Fruit fly (Drosophila melanogaster): ENCODE measurements around the gene CG9837.

The CG9837 gene

DNA sequence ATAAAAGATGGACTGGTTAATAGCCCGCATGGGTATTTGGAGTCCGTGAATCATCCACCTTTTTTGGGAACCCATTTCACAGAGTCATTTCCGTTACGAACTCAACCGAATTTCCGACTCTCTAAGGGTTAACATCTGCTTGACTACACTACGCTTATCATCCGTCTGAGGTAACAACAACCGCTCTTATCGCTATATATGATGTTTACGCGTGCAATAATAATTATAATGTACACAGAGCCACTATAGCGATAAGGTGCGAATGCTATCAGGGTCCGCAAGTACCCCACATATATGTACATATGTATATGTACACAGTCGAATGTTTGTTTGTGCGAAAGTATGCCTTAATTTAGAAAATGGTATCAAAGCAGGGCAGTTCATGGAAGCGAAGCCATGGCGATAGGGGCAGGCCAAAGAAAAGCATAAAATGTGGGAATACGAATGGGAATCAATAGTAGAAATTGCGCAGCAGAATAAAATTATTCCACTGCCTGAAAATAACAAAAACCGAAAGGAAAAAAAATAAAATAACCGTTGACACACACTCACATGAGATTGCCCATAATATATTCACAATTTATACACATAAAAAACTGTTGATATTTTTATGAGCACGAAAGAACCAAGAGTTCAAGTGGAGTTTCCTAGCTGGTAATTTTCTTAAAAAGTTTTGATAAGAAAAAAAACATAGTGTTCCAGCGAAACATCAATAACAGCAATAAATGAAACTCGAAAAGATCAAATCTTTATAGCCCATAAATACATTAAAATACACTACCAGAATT is 2.8 kb downstream of the CG9837 start:
- TF ChIP-seq noc (tag; optimal IDR thresholded peaks at IDR 0.05), result peak; percentile 74

dm6 chr3R:8809712-8810111 is 3.7 kb downstream of the CG9837 start:
- TF ChIP-seq noc (tag; optimal IDR thresholded peaks at IDR 0.05), result peak; percentile 29

dm6 chr3R:8808518-8808921 is 4.9 kb downstream of the CG9837 start:
- peak; percentile 30 for TF ChIP-seq noc (tag; optimal IDR thresholded peaks at IDR 0.05)

dm6 chr3R:8807831-8808517 is 5.4 kb downstream of the CG9837 start:
- no peak for TF ChIP-seq noc (tag; optimal IDR thresholded peaks at IDR 0.05)

DNA sequence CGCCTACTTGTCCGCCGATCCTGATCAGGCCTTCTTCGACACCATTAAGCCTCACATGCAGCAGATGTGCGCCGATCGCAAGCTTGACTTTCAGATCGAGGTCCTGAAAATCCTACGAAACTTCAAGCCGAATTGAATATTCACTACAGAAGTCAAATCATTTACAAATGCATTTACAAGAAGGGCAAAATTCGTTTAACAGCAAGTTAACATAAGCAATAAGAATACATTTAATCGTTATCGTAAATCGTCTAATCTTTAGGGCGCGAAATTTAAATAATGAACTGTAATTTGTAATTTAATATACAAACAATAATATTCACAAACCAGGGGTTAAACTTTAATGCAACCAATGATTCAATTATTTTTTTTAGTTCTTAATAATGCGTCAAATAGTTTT is 6.3 kb downstream of the CG9837 start:
- no peak for TF ChIP-seq noc (tag; optimal IDR thresholded peaks at IDR 0.05)

DNA sequence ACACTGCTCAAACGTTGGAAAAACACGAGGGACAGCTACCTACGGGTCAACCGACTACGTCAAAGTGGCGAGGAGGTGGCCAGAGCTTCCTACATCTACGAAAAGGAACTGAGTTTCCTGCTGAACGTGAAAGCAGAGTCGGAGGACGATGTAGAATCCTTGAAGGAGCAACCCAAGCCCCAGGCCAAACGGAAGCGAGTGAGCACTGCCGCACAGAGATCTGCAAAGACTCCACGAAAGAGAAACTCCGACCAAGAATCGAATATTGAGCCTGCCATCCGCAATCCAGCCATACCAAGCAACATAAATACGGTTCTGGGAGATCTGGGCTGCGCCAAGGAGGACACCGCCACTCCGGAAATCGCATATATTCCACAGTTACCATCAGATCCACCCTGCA is 6.7 kb downstream of the CG9837 start:
- no peak for TF ChIP-seq noc (tag; optimal IDR thresholded peaks at IDR 0.05)

DNA sequence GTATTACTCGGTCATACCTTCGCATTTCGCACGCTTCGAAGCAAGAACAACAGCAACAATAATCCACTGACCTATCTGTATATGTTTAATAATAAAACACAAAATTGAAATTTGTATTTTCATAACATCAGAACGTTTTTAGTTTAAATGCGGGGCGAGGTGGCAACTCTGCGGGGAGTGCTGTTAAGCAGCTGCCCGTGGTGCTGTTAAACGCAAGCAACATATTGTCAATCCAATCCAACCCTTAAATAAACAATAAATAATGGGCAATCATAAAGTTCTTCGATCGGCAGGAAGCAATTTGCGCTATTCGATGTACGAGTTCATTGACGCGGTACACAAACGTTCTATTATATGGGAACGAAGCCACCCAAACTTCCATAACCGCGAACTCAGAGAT is 7.3 kb downstream of the CG9837 start, which contains the start of gene hng2:
Gene hng2 (plus strand): TSS at position 219 of the 400 bp plus-strand sequence.
- TF ChIP-seq noc (tag; optimal IDR thresholded peaks at IDR 0.05), result no peak

DNA sequence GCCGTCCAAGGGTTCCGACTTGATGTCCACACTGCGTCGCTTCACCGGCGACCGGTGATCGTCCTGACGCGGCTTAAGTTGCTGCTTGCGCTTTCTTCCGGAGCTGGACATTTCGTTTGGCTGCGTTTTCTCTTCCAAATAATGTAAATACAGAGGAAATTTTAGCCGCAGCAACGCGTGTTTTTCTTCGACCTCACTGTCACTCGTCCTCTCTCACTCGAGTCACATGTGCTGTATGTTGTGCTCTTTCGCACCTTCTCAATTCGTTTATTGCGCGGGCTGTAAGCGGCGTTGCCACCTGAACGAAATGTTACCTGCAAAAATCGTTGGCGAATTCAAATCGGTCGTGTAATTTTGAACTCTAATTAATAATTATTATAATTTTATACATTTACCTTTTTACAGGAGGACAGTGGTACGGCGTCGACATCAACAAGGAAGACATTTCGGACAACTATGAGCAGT is 8.0 kb downstream of the CG9837 start, which contains the start of gene CG9839:
Gene CG9839 (minus strand): TSS at position 415 of the 465 bp plus-strand sequence.
- TF ChIP-seq noc (tag; optimal IDR thresholded peaks at IDR 0.05), result no peak

DNA sequence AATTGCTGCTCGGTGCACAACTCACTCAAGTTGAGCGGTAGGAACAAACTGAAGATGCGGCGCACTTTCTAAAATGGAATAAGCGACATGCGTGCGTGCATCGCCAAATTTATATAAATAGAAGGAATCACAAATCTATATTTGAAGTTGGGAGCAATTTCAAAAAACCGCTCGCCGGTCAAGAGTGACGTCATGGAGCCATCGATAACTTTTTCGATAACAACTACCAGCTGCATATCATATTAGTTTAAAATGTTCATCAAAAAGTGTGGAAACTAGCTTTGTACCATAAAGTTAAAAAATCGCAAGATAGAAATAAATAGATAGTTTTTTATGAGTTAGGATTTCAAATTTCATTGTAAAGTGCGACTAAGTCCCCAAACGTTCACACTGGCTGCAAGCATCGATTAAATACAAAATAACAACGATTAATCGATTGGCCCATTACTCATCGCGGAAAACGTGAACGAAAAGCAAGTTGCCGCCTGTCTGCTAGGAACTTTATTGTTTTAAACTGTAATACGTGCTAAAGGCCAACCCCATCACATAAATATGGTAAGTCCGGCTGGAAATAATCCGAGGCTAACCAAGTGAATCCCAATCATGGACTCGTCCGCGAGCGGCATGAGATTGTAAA is 12.1 kb downstream of the CG9837 start, which contains the start of the genes Pif1A, Pif1B and CCT7:
Gene Pif1A (minus strand): TSS at position 51 of the 637 bp plus-strand sequence.
Gene Pif1B (minus strand): TSS at position 51 of the 637 bp plus-strand sequence.
Gene CCT7 (plus strand): TSS at position 439 of the 637 bp plus-strand sequence.
- peak; percentile 9 for TF ChIP-seq noc (tag; optimal IDR thresholded peaks at IDR 0.05)

- no peak for TF ChIP-seq noc (tag; optimal IDR thresholded peaks at IDR 0.05)
Measured at dm6 chr3R:8799866-8800265, 13.5 kb downstream of the CG9837 start.

dm6 chr3R:8798332-8798731 is 15.0 kb downstream of the CG9837 start:
- TF ChIP-seq noc (tag; optimal IDR thresholded peaks at IDR 0.05), result no peak

DNA sequence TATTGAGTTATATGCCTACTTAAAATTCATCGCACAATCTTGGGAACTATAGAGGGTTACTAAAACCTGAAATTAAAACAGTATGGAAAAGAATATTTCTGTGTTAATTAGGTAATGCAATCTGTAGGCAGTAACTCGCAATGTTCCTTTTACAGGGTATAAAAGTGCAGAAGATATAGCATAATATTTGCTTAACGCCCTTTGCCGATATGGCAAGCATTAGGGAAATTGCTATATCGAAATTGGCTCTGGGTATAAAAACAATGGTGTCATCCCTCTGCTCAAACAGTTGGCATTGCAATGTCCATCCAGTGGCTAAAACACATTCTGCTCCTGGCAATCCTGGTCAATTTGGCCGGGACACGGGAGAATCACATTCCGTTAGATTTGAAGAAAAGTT is 19.0 kb downstream of the CG9837 start, which contains the start of gene Ir85a:
Gene Ir85a (plus strand): TSS at position 301 of the 400 bp plus-strand sequence.
- TF ChIP-seq noc (tag; optimal IDR thresholded peaks at IDR 0.05), result no peak

- no peak for TF ChIP-seq noc (tag; optimal IDR thresholded peaks at IDR 0.05)
Measured at dm6 chr3R:8793726-8794125, 19.7 kb downstream of the CG9837 start.

DNA sequence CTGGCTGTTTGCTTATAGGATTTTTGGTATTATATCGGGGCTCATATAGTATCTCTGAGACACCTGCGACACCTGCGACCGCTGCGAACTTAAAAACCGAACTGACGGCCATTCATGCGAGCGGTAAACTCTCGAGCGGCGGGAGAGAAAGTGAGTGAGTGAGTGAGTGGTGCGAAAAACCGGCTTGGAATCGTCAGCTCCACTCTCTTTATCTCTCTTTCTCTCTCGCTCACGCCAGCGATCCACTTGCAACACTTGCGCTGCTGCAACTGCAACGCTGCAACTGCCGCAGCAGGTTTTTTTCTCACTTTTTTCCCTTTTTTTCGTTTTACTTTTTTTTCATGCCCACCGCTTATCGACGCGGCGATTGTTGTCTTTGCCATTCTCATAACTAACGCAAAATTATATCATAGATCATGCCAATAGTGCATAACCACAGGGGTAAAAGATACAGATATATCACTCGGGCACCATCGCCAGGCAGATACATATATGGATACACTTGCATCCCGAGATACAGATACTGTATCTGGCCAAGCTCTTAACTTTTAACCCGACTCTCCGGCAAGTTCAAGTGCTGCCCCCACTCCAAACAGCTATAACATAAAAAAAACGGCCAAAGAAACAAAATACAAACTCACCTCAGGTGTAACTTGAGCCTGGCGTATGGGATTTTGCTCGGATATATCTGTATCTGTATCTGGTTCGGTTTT is 20.8 kb downstream of the CG9837 start:
- no peak for TF ChIP-seq noc (tag; optimal IDR thresholded peaks at IDR 0.05)

dm6 chr3R:8788722-8789400 is 24.5 kb downstream of the CG9837 start:
- TF ChIP-seq noc (tag; optimal IDR thresholded peaks at IDR 0.05), result no peak
